Fruit fly (Drosophila melanogaster) whole organism, pupa: ENCODE results near the gene Phf7.

Experiments
- D1 ChIP-seq: fragments of 200-800 bp; sonication (Bioruptor generic); optimal IDR thresholded peaks from 2 replicates; lab custom pipeline; 2018; ENCODE audit warnings: missing biosample characterization, mild to moderate bottlenecking, missing genetic modification characterization, moderate library complexity
- EcR ChIP-seq: fragments of 200-800 bp; sonication (Bioruptor generic); optimal IDR thresholded peaks from 3 replicates; lab custom pipeline; 2019; ENCODE audit warnings: missing biosample characterization, missing genetic modification characterization, mild to moderate bottlenecking, moderate library complexity, missing genetic modification reagents
- fd96Ca ChIP-seq: fragments of 200-800 bp; sonication (Bioruptor generic); IDR thresholded peaks from 3 replicates; pipeline ENCODE4 v1.3.6; 2022; ENCODE audit warnings: missing biosample characterization, missing genetic modification characterization

dm6 chrX:20133432-20133831, 32.2 kb downstream of the Phf7 start, which contains the start of gene CG15322:
- TF ChIP-seq EcR (GFP tag; lab: Kevin White, UChicago) (no peak), D1 (no peak), fd96Ca (GFP tag; lab: Robert Waterston, UW) (no peak)
